Worm (Caenorhabditis elegans) whole organism, L4/young adult: ENCODE results near the gene T23B7.2.

ENCODE experiments used
- W03F9.2 ChIP-seq: fragments of 150-350 bp; optimal IDR thresholded peaks from 2 replicates; lab custom pipeline; 2014; ENCODE audit warnings: missing biosample characterization, missing genetic modification characterization
- dao-5 ChIP-seq: sonication (generic microtip); optimal IDR thresholded peaks from 2 replicates; lab custom pipeline; 2016; ENCODE audit warnings: missing genotype, missing genetic modification characterization, moderate library complexity, missing compliant biosample characterization
- him-1 ChIP-seq: sonication (generic microtip); optimal IDR thresholded peaks from 2 replicates; lab custom pipeline; 2016; ENCODE audit warnings: missing genotype, missing genetic modification reagents, missing genetic modification characterization, missing compliant biosample characterization

DNA sequence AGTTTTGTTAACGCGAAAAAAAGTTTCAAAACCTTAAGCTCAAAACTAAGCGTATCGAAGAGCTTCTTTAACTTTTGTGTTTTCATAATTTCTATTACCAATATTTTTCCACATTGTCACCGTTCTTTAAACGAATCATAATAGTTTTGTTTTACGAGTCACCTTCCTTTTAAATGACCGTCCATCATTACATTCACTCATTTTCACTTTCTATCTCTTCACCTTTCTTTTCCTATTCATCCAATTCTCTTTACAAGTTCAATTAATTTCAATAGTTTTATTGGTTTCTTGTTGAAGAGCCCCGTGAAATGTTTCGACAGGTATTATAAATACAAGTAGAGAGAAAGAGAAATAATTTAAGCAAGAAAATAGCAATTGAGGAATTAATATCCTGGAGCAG lies 29.8 kb upstream of the T23B7.2 start:
- TF ChIP-seq him-1 (tag; lab: Kevin White, UChicago) (no peak), dao-5 (tag; lab: Kevin White, UChicago) (no peak), W03F9.2 (tag; lab: Kevin White, UChicago) (no peak)
